Fruit fly (Drosophila melanogaster): ENCODE data around the gene dpr2.

Gene dpr2

dm6 chr2L:10968009-10968383 is 4.0 kb upstream of the dpr2 start:
- no peak for TF ChIP-seq fd59A (GFP tag; optimal IDR thresholded peaks at IDR 0.05)
- TF ChIP-seq CG6808 (GFP tag; optimal IDR thresholded peaks at IDR 0.05) = no peak
- TF ChIP-seq Gug (GFP tag; IDR thresholded peaks at IDR 0.05) = no peak
- TF ChIP-seq CG1621 (tag; optimal IDR thresholded peaks at IDR 0.05) = no peak
- TF ChIP-seq spab (GFP tag; optimal IDR thresholded peaks at IDR 0.05) = no peak
- TF ChIP-seq Ets96B (tag; optimal IDR thresholded peaks at IDR 0.05) = no peak
- no peak for TF ChIP-seq CG9139 (GFP tag; optimal IDR thresholded peaks at IDR 0.05)
- no peak for TF ChIP-seq CG10631 (GFP tag; optimal IDR thresholded peaks at IDR 0.05)
- no peak for TF ChIP-seq dac (GFP tag; optimal IDR thresholded peaks at IDR 0.05)
- TF ChIP-seq CG8319 (GFP tag; optimal IDR thresholded peaks at IDR 0.05) = no peak

- TF ChIP-seq CG6792 (GFP tag; optimal IDR thresholded peaks at IDR 0.05) = peak; percentile 33
- peak; percentile 99 for TF ChIP-seq Blimp-1 (GFP tag; optimal IDR thresholded peaks at IDR 0.05)
- peak; percentile 93 for TF ChIP-seq svp (GFP tag)
- TF ChIP-seq Sox102F (GFP tag; optimal IDR thresholded peaks at IDR 0.05) = peak; percentile 61
- peak; percentile 73 for TF ChIP-seq spab (GFP tag; optimal IDR thresholded peaks at IDR 0.05)
- TF ChIP-seq fd59A (GFP tag; optimal IDR thresholded peaks at IDR 0.05) = no peak
- TF ChIP-seq pdm3 (GFP tag; optimal IDR thresholded peaks at IDR 0.05) = peak; percentile 2
- TF ChIP-seq CG11902 (GFP tag; optimal IDR thresholded peaks at IDR 0.05) = no peak
- peak; percentile 50 for TF ChIP-seq CG6854 (GFP tag; optimal IDR thresholded peaks at IDR 0.05)
- no peak for TF ChIP-seq dac (GFP tag; optimal IDR thresholded peaks at IDR 0.05)
- TF ChIP-seq Gug (GFP tag; IDR thresholded peaks at IDR 0.05) = no peak
- TF ChIP-seq CG31627 (GFP tag; optimal IDR thresholded peaks at IDR 0.05) = peak; percentile 31
- TF ChIP-seq CG34406 (GFP tag; optimal IDR thresholded peaks at IDR 0.05) = peak; percentile 20
- peak; percentile 84 for TF ChIP-seq ss (GFP tag; optimal IDR thresholded peaks at IDR 0.05)
- peak; percentile 1 to 13 for TF ChIP-seq salr (GFP tag; optimal IDR thresholded peaks at IDR 0.05)
- TF ChIP-seq CG10669 (GFP tag; optimal IDR thresholded peaks at IDR 0.05) = peak; percentile 43
- no peak for TF ChIP-seq achi (GFP tag; optimal IDR thresholded peaks at IDR 0.05)
- no peak for TF ChIP-seq Ets21C (GFP tag; optimal IDR thresholded peaks at IDR 0.05)
- peak; percentile 50 for TF ChIP-seq CG1621 (tag; optimal IDR thresholded peaks at IDR 0.05)
- TF ChIP-seq eg (GFP tag; IDR thresholded peaks at IDR 0.05) = peak; percentile 63; the same call in 2 of the 3 replicates
- peak; percentile 36 for TF ChIP-seq Sox14 (GFP tag; optimal IDR thresholded peaks at IDR 0.05)
- TF ChIP-seq CG7368 (GFP tag; optimal IDR thresholded peaks at IDR 0.05) = no peak
- peak; percentile 26; the same call in 1 of the 3 replicates for TF ChIP-seq CG6163 (GFP tag; IDR thresholded peaks at IDR 0.05)
- TF ChIP-seq topi (GFP tag; optimal IDR thresholded peaks at IDR 0.05) = peak; percentile 21
- TF ChIP-seq CG3919 (GFP tag; optimal IDR thresholded peaks at IDR 0.05) = peak; percentile 1
- TF ChIP-seq Eip93F (GFP tag; optimal IDR thresholded peaks at IDR 0.05) = no peak
- peak; percentile 28 for TF ChIP-seq Lpt (GFP tag; optimal IDR thresholded peaks at IDR 0.05)
- TF ChIP-seq dsx (GFP tag; optimal IDR thresholded peaks at IDR 0.05; ENCODE audit: poor library complexity, severe bottlenecking) = no peak
- peak; percentile 17 for TF ChIP-seq vri (GFP tag; optimal IDR thresholded peaks at IDR 0.05)
- TF ChIP-seq Ets96B (tag; optimal IDR thresholded peaks at IDR 0.05) = peak; percentile 27
- TF ChIP-seq fd85E (GFP tag; optimal IDR thresholded peaks at IDR 0.05) = no peak
- TF ChIP-seq Eip75B (GFP tag; optimal IDR thresholded peaks at IDR 0.05) = peak; percentile 24
- TF ChIP-seq CG32006 (GFP tag; optimal IDR thresholded peaks at IDR 0.05) = peak; percentile 54
- TF ChIP-seq CG9139 (GFP tag; optimal IDR thresholded peaks at IDR 0.05) = peak; percentile 52
- no peak for TF ChIP-seq Hr38 (GFP tag; optimal IDR thresholded peaks at IDR 0.05)
- TF ChIP-seq net (GFP tag; optimal IDR thresholded peaks at IDR 0.05) = peak; percentile 48
- peak; percentile 38 for TF ChIP-seq Smox (GFP tag; optimal IDR thresholded peaks at IDR 0.05)
- peak; percentile 24 for TF ChIP-seq esn (GFP tag; optimal IDR thresholded peaks at IDR 0.05)
- no peak for TF ChIP-seq Sox15 (GFP tag; optimal IDR thresholded peaks at IDR 0.05)
- peak; percentile 15 for TF ChIP-seq Hr39 (GFP tag; optimal IDR thresholded peaks at IDR 0.05)
- no peak; the same call in 1 of the 2 replicates for TF ChIP-seq CG11294 (GFP tag; IDR thresholded peaks at IDR 0.05)
- TF ChIP-seq CG8319 (GFP tag; optimal IDR thresholded peaks at IDR 0.05) = no peak
- no peak for TF ChIP-seq CG10631 (GFP tag; optimal IDR thresholded peaks at IDR 0.05)
- no peak for TF ChIP-seq CG6276 (GFP tag; optimal IDR thresholded peaks at IDR 0.05)
- no peak for TF ChIP-seq CG4318 (GFP tag; optimal IDR thresholded peaks at IDR 0.05)
- peak; percentile 79 for TF ChIP-seq CG6808 (GFP tag; optimal IDR thresholded peaks at IDR 0.05)
Observed at dm6 chr2L:10967257-10968008, 3.5 kb upstream of the dpr2 start.
